Fruit fly (Drosophila melanogaster) Kc167 (cell line): Measurements from ENCODE around the gene D19A.

ENCODE experiments used
- h ChIP-seq: fragments of >200 bp; optimal IDR thresholded peaks from 3 replicates; lab custom pipeline; 2018; ENCODE audit warnings: missing external identifiers
- psq ChIP-seq: fragments of >200 bp; optimal IDR thresholded peaks from 2 replicates; lab custom pipeline; 2017; ENCODE audit warnings: missing external identifiers
- ttk ChIP-seq: sonication (Bioruptor generic); optimal IDR thresholded peaks from 2 replicates; lab custom pipeline; 2017; ENCODE audit warnings: missing external identifiers

dm6 chr3L:6154951-6155394 lies 34.0 kb downstream of the D19A start:
- no peak for TF ChIP-seq ttk (lab: Kevin White, UChicago)
- TF ChIP-seq psq: no peak
- TF ChIP-seq h: no peak
